Fruit fly (Drosophila melanogaster) whole organism, embryonic: Measurements from ENCODE around the gene CG4631.

Source experiments
- Antp ChIP-seq: fragments of 200-800 bp; sonication (Bioruptor generic); optimal IDR thresholded peaks from 3 replicates; lab custom pipeline; 2016; ENCODE audit warnings: missing biosample characterization, missing genetic modification characterization
- Awh ChIP-seq: fragments of 200-800 bp; sonication (Bioruptor generic); IDR thresholded peaks from 2 replicates; pipeline ENCODE4, ENCODE4 v1.3.6; 2022; ENCODE audit warnings: missing biosample characterization, missing genetic modification characterization
- Blimp-1 ChIP-seq: fragments of 200-800 bp; sonication (Bioruptor generic); optimal IDR thresholded peaks from 3 replicates; lab custom pipeline; 2018; ENCODE audit warnings: missing biosample characterization, missing genetic modification characterization, mild to moderate bottlenecking, moderate library complexity, missing genetic modification reagents
- CG10274 ChIP-seq: fragments of 200-800 bp; sonication (Bioruptor generic); optimal IDR thresholded peaks from 3 replicates; lab custom pipeline; 2017; ENCODE audit warnings: missing biosample characterization, mild to moderate bottlenecking, missing genetic modification characterization
- CG11504 ChIP-seq: fragments of 200-800 bp; sonication (Bioruptor generic); optimal IDR thresholded peaks from 3 replicates; lab custom pipeline; 2019; ENCODE audit warnings: missing biosample characterization, mild to moderate bottlenecking, missing genetic modification characterization, moderate library complexity
- CG12104 ChIP-seq: fragments of 200-800 bp; sonication (Bioruptor generic); optimal IDR thresholded peaks from 3 replicates; lab custom pipeline; 2016; ENCODE audit warnings: missing biosample characterization, missing genetic modification characterization
- CG13624 ChIP-seq: fragments of 200-800 bp; sonication (Bioruptor generic); optimal IDR thresholded peaks from 2 replicates; lab custom pipeline; 2016; ENCODE audit warnings: missing biosample characterization, missing genetic modification characterization
- CG15073 ChIP-seq: fragments of 200-800 bp; sonication (Bioruptor generic); optimal IDR thresholded peaks from 2 replicates; lab custom pipeline; 2016; ENCODE audit warnings: missing biosample characterization, missing genetic modification characterization
- CG17802 ChIP-seq: fragments of 200-800 bp; sonication (Bioruptor generic); optimal IDR thresholded peaks from 2 replicates; lab custom pipeline; 2018; ENCODE audit warnings: missing biosample characterization, mild to moderate bottlenecking, missing genetic modification characterization, moderate library complexity
- CG2199 ChIP-seq: fragments of 200-800 bp; sonication (Bioruptor generic); IDR thresholded peaks from 3 replicates; pipeline ENCODE4 v1.3.6; 2022; ENCODE audit warnings: missing biosample characterization, missing genetic modification characterization
- CG2712 ChIP-seq: fragments of 200-800 bp; optimal IDR thresholded peaks from 3 replicates; lab custom pipeline; 2019; ENCODE audit warnings: missing biosample characterization, mild to moderate bottlenecking, missing genetic modification characterization, moderate library complexity
- CG30403 ChIP-seq: fragments of 200-800 bp; sonication (Bioruptor generic); optimal IDR thresholded peaks from 3 replicates; lab custom pipeline; 2016; ENCODE audit warnings: missing biosample characterization, missing genetic modification characterization
- CG33557 ChIP-seq: fragments of 200-800 bp; sonication (Bioruptor generic); optimal IDR thresholded peaks from 2 replicates; lab custom pipeline; 2019; ENCODE audit warnings: missing biosample characterization, mild to moderate bottlenecking, missing genetic modification characterization, moderate library complexity
- CG3407 ChIP-seq: fragments of 200-800 bp; sonication (Bioruptor generic); optimal IDR thresholded peaks from 2 replicates; lab custom pipeline; 2018; ENCODE audit warnings: missing biosample characterization, mild to moderate bottlenecking, missing genetic modification characterization
- CG34376 ChIP-seq: fragments of 200-800 bp; sonication (Bioruptor generic); optimal IDR thresholded peaks from 2 replicates; lab custom pipeline; 2018; ENCODE audit warnings: missing biosample characterization, mild to moderate bottlenecking, missing genetic modification characterization
- CG42726 ChIP-seq: fragments of 200-800 bp; sonication (Bioruptor generic); IDR thresholded peaks from 2 replicates; pipeline ENCODE4 v1.3.6; 2022; ENCODE audit warnings: missing biosample characterization, missing genetic modification characterization; ENCODE audit not compliant: partially characterized antibody
- CG6765 ChIP-seq: fragments of 200-800 bp; sonication (Bioruptor generic); optimal IDR thresholded peaks from 3 replicates; lab custom pipeline; 2017; ENCODE audit warnings: missing biosample characterization, mild to moderate bottlenecking, missing genetic modification characterization
- CG7372 ChIP-seq: fragments of 200-800 bp; sonication (Bioruptor generic); IDR thresholded peaks from 2 replicates; pipeline ENCODE4 v1.3.6; 2022; ENCODE audit warnings: missing biosample characterization, missing genetic modification characterization
- CG7963 ChIP-seq: fragments of 200-800 bp; sonication (Bioruptor generic); IDR thresholded peaks from 3 replicates; pipeline ENCODE4 v1.3.6; 2022; ENCODE audit warnings: missing biosample characterization, missing genetic modification characterization; ENCODE audit not compliant: partially characterized antibody
- Deaf1 ChIP-seq: fragments of 200-800 bp; optimal IDR thresholded peaks from 3 replicates; lab custom pipeline; 2019; ENCODE audit warnings: missing biosample characterization, mild to moderate bottlenecking, missing genetic modification characterization, moderate library complexity
- Dip3 ChIP-seq: fragments of 200-800 bp; sonication (Bioruptor generic); optimal IDR thresholded peaks from 3 replicates; lab custom pipeline; 2016; ENCODE audit warnings: missing biosample characterization, missing genetic modification characterization
- HHEX ChIP-seq: fragments of 200-800 bp; sonication (Bioruptor generic); optimal IDR thresholded peaks from 3 replicates; lab custom pipeline; 2017; ENCODE audit warnings: missing biosample characterization, mild to moderate bottlenecking, missing genetic modification characterization, missing genetic modification reagents
- Hr39 ChIP-seq: fragments of >200 bp; optimal IDR thresholded peaks from 2 replicates; lab custom pipeline; 2017
- Hr51 ChIP-seq, 2 experiments: fragments of 200-800 bp; sonication (Bioruptor generic); optimal IDR thresholded peaks; 2 replicates in 1 of 2; 3 replicates in 1 of 2; lab custom pipeline; 2016 to 2018; ENCODE audit warnings: missing biosample characterization in 2 of 2, missing genetic modification characterization in 2 of 2, mild to moderate bottlenecking in 1 of 2, moderate library complexity in 1 of 2
- Myb ChIP-seq: fragments of 200-800 bp; sonication (Bioruptor generic); optimal IDR thresholded peaks from 2 replicates; lab custom pipeline; 2016; ENCODE audit warnings: missing biosample characterization, missing genetic modification characterization
- Sox102F ChIP-seq: fragments of 200-800 bp; sonication (Bioruptor generic); optimal IDR thresholded peaks from 2 replicates; lab custom pipeline; 2018; ENCODE audit warnings: missing biosample characterization, mild to moderate bottlenecking, missing genetic modification characterization, moderate library complexity
- Vsx1 ChIP-seq: fragments of 200-800 bp; sonication (Bioruptor generic); optimal IDR thresholded peaks from 2 replicates; lab custom pipeline; 2017; ENCODE audit warnings: missing biosample characterization, mild to moderate bottlenecking, missing genetic modification characterization, missing genetic modification reagents
- ase ChIP-seq: fragments of 200-800 bp; sonication (Bioruptor generic); IDR thresholded peaks from 3 replicates; pipeline ENCODE4 v1.3.6; 2022; ENCODE audit warnings: missing biosample characterization, missing genetic modification characterization
- caup ChIP-seq: fragments of 200-800 bp; sonication (Bioruptor generic); optimal IDR thresholded peaks from 3 replicates; lab custom pipeline; 2017; ENCODE audit warnings: missing biosample characterization, mild to moderate bottlenecking, missing genetic modification characterization, moderate library complexity; ENCODE audit not compliant: severe bottlenecking
- crol ChIP-seq: fragments of 200-800 bp; sonication (Bioruptor generic); IDR thresholded peaks from 2 replicates; pipeline ENCODE4 v1.3.6; 2022; ENCODE audit warnings: missing biosample characterization, missing genetic modification characterization
- dan ChIP-seq: fragments of 200-800 bp; sonication (Bioruptor generic); IDR thresholded peaks from 2 replicates; pipeline ENCODE4 v1.3.6; 2022; ENCODE audit warnings: missing biosample characterization, missing genetic modification characterization
- fd64A ChIP-seq: fragments of 200-800 bp; sonication (Bioruptor generic); optimal IDR thresholded peaks from 3 replicates; lab custom pipeline; 2018; ENCODE audit warnings: missing biosample characterization, mild to moderate bottlenecking, missing genetic modification characterization
- fd96Cb ChIP-seq: fragments of 200-800 bp; sonication (Bioruptor generic); optimal IDR thresholded peaks from 2 replicates; lab custom pipeline; 2018; ENCODE audit warnings: missing biosample characterization, mild to moderate bottlenecking, missing genetic modification characterization, moderate library complexity
- ftz-f1 ChIP-seq: fragments of 200-800 bp; sonication (Bioruptor generic); optimal IDR thresholded peaks from 2 replicates; lab custom pipeline; 2016; ENCODE audit warnings: missing biosample characterization, missing genetic modification characterization
- gt ChIP-seq: fragments of 200-800 bp; sonication (Bioruptor generic); IDR thresholded peaks from 2 replicates; pipeline ENCODE4 v1.3.6; 2022; ENCODE audit warnings: missing biosample characterization, missing genetic modification characterization
- ham ChIP-seq: fragments of 200-800 bp; sonication (Bioruptor generic); IDR thresholded peaks from 2 replicates; pipeline ENCODE4 v1.3.6; 2022; ENCODE audit warnings: missing biosample characterization, missing genetic modification characterization
- otp ChIP-seq: fragments of 200-800 bp; sonication (Bioruptor generic); IDR thresholded peaks from 3 replicates; pipeline ENCODE4, ENCODE4 v1.3.6; 2022; ENCODE audit warnings: missing biosample characterization, missing genetic modification characterization
- prd ChIP-seq, 3 experiments: fragments of >200 bp in 2 of 3; fragments of 200-800 bp in 1 of 3; sonication (Bioruptor generic) in 1 of 3; optimal IDR thresholded peaks in 2 of 3; IDR thresholded peaks in 1 of 3; 2 replicates in 2 of 3; 3 replicates in 1 of 3; pipeline versions ENCODE4 v1.3.6 to Lab custom; 2017 to 2022; ENCODE audit warnings: missing biosample characterization in 1 of 3, missing genetic modification characterization in 1 of 3
- ranshi ChIP-seq: fragments of 200-800 bp; sonication (Bioruptor generic); IDR thresholded peaks from 2 replicates; pipeline ENCODE4 v1.3.6; 2022; ENCODE audit warnings: missing biosample characterization, missing genetic modification characterization
- rib ChIP-seq: fragments of 200-800 bp; sonication (Bioruptor generic); IDR thresholded peaks from 2 replicates; pipeline ENCODE4 v1.3.6; 2022; ENCODE audit warnings: missing biosample characterization, missing genetic modification characterization
- row ChIP-seq: fragments of 200-800 bp; sonication (Bioruptor generic); IDR thresholded peaks from 3 replicates; pipeline ENCODE4 v1.3.6; 2022; ENCODE audit warnings: missing biosample characterization, missing genetic modification characterization
- seq ChIP-seq: fragments of 200-800 bp; sonication (Bioruptor generic); IDR thresholded peaks from 2 replicates; pipeline ENCODE4 v1.3.6; 2022; ENCODE audit warnings: missing biosample characterization, missing genetic modification characterization
- sob ChIP-seq: fragments of 200-800 bp; sonication (Bioruptor generic); IDR thresholded peaks from 2 replicates; pipeline ENCODE4 v1.3.6; 2022; ENCODE audit warnings: missing biosample characterization, missing genetic modification characterization
- stwl ChIP-seq: fragments of 200-800 bp; sonication (Bioruptor generic); optimal IDR thresholded peaks from 3 replicates; lab custom pipeline; 2018; ENCODE audit warnings: missing biosample characterization, mild to moderate bottlenecking, missing genetic modification characterization, moderate library complexity
- toy ChIP-seq: fragments of 200-800 bp; sonication (Bioruptor generic); IDR thresholded peaks from 2 replicates; pipeline ENCODE4 v1.3.6; 2022; ENCODE audit warnings: missing biosample characterization, missing genetic modification characterization
- twi ChIP-seq: fragments of 200-800 bp; optimal IDR thresholded peaks from 2 replicates; lab custom pipeline; 2019; ENCODE audit warnings: missing biosample characterization, mild to moderate bottlenecking, missing genetic modification characterization, moderate library complexity
- vvl ChIP-seq: fragments of 200-800 bp; sonication (Bioruptor generic); IDR thresholded peaks from 2 replicates; pipeline ENCODE4 v1.3.6; 2022; ENCODE audit warnings: missing biosample characterization, missing genetic modification characterization

CG4631 gene

DNA sequence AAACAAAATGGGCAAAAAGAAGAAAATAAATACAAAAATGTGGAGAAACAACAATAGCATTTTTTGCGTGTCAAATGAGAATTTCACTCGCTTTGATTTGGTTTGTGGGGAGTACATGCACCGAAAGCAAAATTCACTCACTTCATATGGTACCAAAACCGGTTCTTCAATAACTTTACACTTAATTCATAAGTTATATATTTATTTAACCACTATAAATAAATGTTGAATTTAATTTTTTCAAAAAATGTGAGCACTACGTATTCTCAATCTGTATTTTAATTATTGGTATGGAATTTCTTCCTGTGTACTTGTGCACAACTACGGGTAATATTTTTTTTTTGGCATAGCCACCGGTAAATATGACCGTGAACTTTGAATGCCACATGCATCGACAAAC, 22.0 kb downstream of the CG4631 start (continued):
- TF ChIP-seq prd (optimal IDR thresholded peaks at IDR 0.05; lab: Kevin White, UChicago) = no peak
- 0 out of 3 replicates have a peak, but pooled peaks have one; percentile 12 for TF ChIP-seq prd (GFP tag; IDR thresholded peaks at IDR 0.05; lab: Robert Waterston, UW)
- no peak for TF ChIP-seq gt (GFP tag; lab: Robert Waterston, UW)
- TF ChIP-seq vvl (GFP tag; lab: Robert Waterston, UW) = no peak
- no peak for TF ChIP-seq ham (GFP tag; lab: Robert Waterston, UW)
- TF ChIP-seq ase (GFP tag; lab: Robert Waterston, UW) = no peak
- TF ChIP-seq Sox102F = peak; percentile 19
- TF ChIP-seq caup (GFP tag; lab: Kevin White, UChicago) = no peak
- TF ChIP-seq CG12104 (GFP tag; lab: Kevin White, UChicago) = no peak
- TF ChIP-seq Hr39 = no peak
- TF ChIP-seq Hr51 (GFP tag; optimal IDR thresholded peaks at IDR 0.05; lab: Kevin White, UChicago) = peak in 1 of 2 experiments; percentile 24
- TF ChIP-seq ftz-f1 (GFP tag; lab: Kevin White, UChicago) = no peak
- TF ChIP-seq CG42726 (GFP tag; lab: Robert Waterston, UW) = no peak
- TF ChIP-seq CG10274 (GFP tag; lab: Kevin White, UChicago) = no peak
- no peak for TF ChIP-seq CG15073 (GFP tag; lab: Kevin White, UChicago)
- no peak for TF ChIP-seq Awh (GFP tag; lab: Robert Waterston, UW)
- TF ChIP-seq CG7372 (GFP tag; lab: Robert Waterston, UW) = no peak
- no peak for TF ChIP-seq dan
- TF ChIP-seq rib (GFP tag; lab: Robert Waterston, UW) = no peak
- TF ChIP-seq Antp (GFP tag; lab: Kevin White, UChicago) = no peak
- TF ChIP-seq CG11504 = peak; percentile 37
- no peak for TF ChIP-seq CG13624 (GFP tag; lab: Kevin White, UChicago)
- TF ChIP-seq Vsx1 (GFP tag; lab: Kevin White, UChicago) = no peak
- TF ChIP-seq CG2712 = peak; percentile 15
- TF ChIP-seq Deaf1 (tag; lab: Kevin White, UChicago) = no peak
- no peak for TF ChIP-seq Dip3 (GFP tag; lab: Kevin White, UChicago)
- TF ChIP-seq ranshi (GFP tag; lab: Robert Waterston, UW) = 0 out of 2 replicates have a peak, but pooled peaks have one; percentile 22
- peak; percentile 47; the same call in 2 of the 3 replicates for TF ChIP-seq row (GFP tag; lab: Robert Waterston, UW)
- no peak for TF ChIP-seq CG34376 (GFP tag; lab: Kevin White, UChicago)
- no peak for TF ChIP-seq fd96Cb (tag; lab: Kevin White, UChicago)
- no peak for TF ChIP-seq seq (GFP tag; lab: Robert Waterston, UW)
- TF ChIP-seq toy (GFP tag; lab: Robert Waterston, UW) = no peak
- TF ChIP-seq stwl (tag; lab: Kevin White, UChicago) = no peak
- no peak for TF ChIP-seq CG30403 (GFP tag; lab: Kevin White, UChicago)
- TF ChIP-seq, all 482 proteins: peak for 27

DNA sequence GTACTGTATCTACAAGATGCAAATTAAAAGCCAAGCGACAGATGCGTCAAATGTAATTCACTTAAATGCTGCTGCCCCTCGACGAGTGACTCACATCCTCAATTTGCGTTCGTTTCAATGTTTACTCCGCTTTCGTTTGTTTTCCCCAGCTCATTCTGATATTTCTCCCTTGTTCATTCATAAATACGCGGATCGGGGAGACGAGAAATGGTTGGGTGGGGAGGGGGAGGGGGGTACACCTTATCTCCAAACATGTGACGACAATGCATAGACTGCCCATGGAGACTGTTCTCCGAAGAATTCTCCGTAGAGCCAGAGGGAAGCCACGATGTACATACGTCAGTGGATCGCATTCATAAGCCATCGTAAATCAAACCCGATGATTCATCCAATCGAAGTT, 30.2 kb downstream of the CG4631 start:
- TF ChIP-seq Myb (GFP tag; lab: Kevin White, UChicago) (no peak), twi (tag; lab: Kevin White, UChicago) (peak; percentile 21), crol (GFP tag; lab: Robert Waterston, UW) (peak; percentile 86), CG33557 (GFP tag; lab: Kevin White, UChicago) (peak; percentile 41), CG17802 (tag; lab: Kevin White, UChicago) (no peak), CG3407 (peak; percentile 19), CG7963 (GFP tag; lab: Robert Waterston, UW) (no peak), sob (GFP tag; lab: Robert Waterston, UW) (0 out of 2 replicates have a peak, but pooled peaks have one; percentile 6), Blimp-1 (GFP tag; lab: Kevin White, UChicago) (peak; percentile 16), CG2199 (GFP tag; lab: Robert Waterston, UW) (peak; percentile 89), otp (GFP tag; lab: Robert Waterston, UW) (peak; percentile 23; the same call in 1 of the 3 replicates), fd64A (GFP tag; lab: Kevin White, UChicago) (peak; percentile 11), CG6765 (GFP tag; lab: Kevin White, UChicago) (no peak), HHEX (GFP tag; lab: Kevin White, UChicago) (no peak)
